Worm (Caenorhabditis elegans) whole organism, L3 larva: ENCODE measurements around the gene C16C4.17.

ENCODE experiments used
- aly-2 ChIP-seq: fragments of 150-350 bp; optimal IDR thresholded peaks from 2 replicates; lab custom pipeline; 2014; ENCODE audit warnings: missing biosample characterization, missing genetic modification characterization
- ceh-9 ChIP-seq: sonication (generic microtip); optimal IDR thresholded peaks from 2 replicates; lab custom pipeline; 2018; ENCODE audit warnings: missing biosample characterization, missing genetic modification characterization
- egl-27 ChIP-seq: sonication (generic microtip); optimal IDR thresholded peaks from 4 replicates; lab custom pipeline; 2017; ENCODE audit warnings: missing biosample characterization, missing genetic modification reagents, missing genetic modification characterization
- lin-39 ChIP-seq: fragments of 150-350 bp; optimal IDR thresholded peaks from 2 replicates; lab custom pipeline; 2018; ENCODE audit warnings: missing biosample characterization, missing genetic modification reagents, missing genetic modification characterization
- nhr-11 ChIP-seq: fragments of 150-350 bp; optimal IDR thresholded peaks from 2 replicates; lab custom pipeline; 2014; ENCODE audit warnings: missing biosample characterization, missing genetic modification characterization
- nhr-12 ChIP-seq: fragments of 150-350 bp; optimal IDR thresholded peaks from 2 replicates; lab custom pipeline; 2014; ENCODE audit warnings: missing biosample characterization, missing genetic modification characterization
- nhr-237 ChIP-seq: fragments of 150-350 bp; optimal IDR thresholded peaks from 2 replicates; lab custom pipeline; 2014; ENCODE audit warnings: missing biosample characterization, missing genetic modification characterization
- nhr-25 ChIP-seq: sonication (generic microtip); optimal IDR thresholded peaks from 2 replicates; lab custom pipeline; 2017; ENCODE audit warnings: missing biosample characterization, missing genetic modification characterization
- nhr-76 ChIP-seq: fragments of 150-350 bp; sonication (generic microtip); optimal IDR thresholded peaks from 5 replicates; lab custom pipeline; 2014; ENCODE audit warnings: missing biosample characterization, missing genetic modification characterization
- pha-4 ChIP-seq: fragments of 150-350 bp; optimal IDR thresholded peaks from 2 replicates; lab custom pipeline; 2014; ENCODE audit warnings: missing biosample characterization, missing genetic modification reagents, missing genetic modification characterization

DNA sequence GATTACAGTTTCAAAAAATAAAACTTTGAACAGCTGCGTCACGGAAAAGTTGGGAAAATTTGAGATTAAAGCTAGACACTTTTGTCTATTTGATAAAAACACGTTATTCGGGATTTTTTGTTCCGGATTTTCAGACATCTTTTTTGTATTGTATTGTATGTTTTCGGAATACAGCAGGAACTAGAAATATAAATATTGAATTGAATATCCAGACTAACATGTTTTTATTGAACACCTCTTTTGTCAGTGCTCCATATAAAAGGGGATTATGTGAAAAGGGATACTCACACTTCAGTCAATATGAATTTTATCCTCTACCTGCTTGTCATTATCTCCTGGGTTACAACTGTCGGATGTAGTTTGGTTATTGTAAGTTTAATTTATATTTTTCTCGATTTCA, 29.5 kb downstream of the C16C4.17 start, which contains the start of gene C16C4.1:
- TF ChIP-seq pha-4 (tag; lab: Kevin White, UChicago) (no peak), egl-27 (tag; lab: Kevin White, UChicago) (no peak), nhr-76 (tag; lab: Kevin White, UChicago) (no peak), nhr-25 (tag; lab: Kevin White, UChicago) (no peak), nhr-12 (tag; lab: Kevin White, UChicago) (no peak), nhr-11 (tag; lab: Kevin White, UChicago) (no peak), nhr-237 (tag; lab: Kevin White, UChicago) (no peak), ceh-9 (no peak), lin-39 (tag; lab: Kevin White, UChicago) (no peak), aly-2 (no peak)
